Worm (Caenorhabditis elegans) whole organism, L2 larva: ENCODE results near the gene ttr-46.

Experiments
- Y55F3AM.14 ChIP-seq: fragments of 200-800 bp; sonication (Bioruptor generic); optimal IDR thresholded peaks from 2 replicates; lab custom pipeline; 2018; ENCODE audit warnings: mild to moderate bottlenecking, missing genetic modification characterization, missing compliant biosample characterization
- ZK546.5 ChIP-seq: sonication (generic microtip); optimal IDR thresholded peaks from 2 replicates; lab custom pipeline; 2017; ENCODE audit warnings: missing biosample characterization, missing genetic modification characterization
- aly-2 ChIP-seq: fragments of 150-350 bp; optimal IDR thresholded peaks from 2 replicates; lab custom pipeline; 2014; ENCODE audit warnings: missing biosample characterization, missing genetic modification characterization
- blmp-1 ChIP-seq: sonication (generic microtip); optimal IDR thresholded peaks from 2 replicates; lab custom pipeline; 2017; ENCODE audit warnings: missing genetic modification characterization, mild to moderate bottlenecking, missing compliant biosample characterization, antibody characterized with exemption, moderate library complexity; ENCODE audit not compliant: insufficient read depth
- egl-27 ChIP-seq: sonication (generic microtip); optimal IDR thresholded peaks from 3 replicates; lab custom pipeline; 2017; ENCODE audit warnings: missing biosample characterization, missing genetic modification reagents, missing genetic modification characterization
- elt-3 ChIP-seq: sonication (generic microtip); optimal IDR thresholded peaks from 2 replicates; lab custom pipeline; 2017; ENCODE audit warnings: missing biosample characterization, missing genetic modification characterization
- fos-1 ChIP-seq: fragments of 150-350 bp; optimal IDR thresholded peaks from 2 replicates; lab custom pipeline; 2014; ENCODE audit warnings: missing biosample characterization, missing genetic modification characterization
- gmeb-1 ChIP-seq: fragments of 150-350 bp; optimal IDR thresholded peaks from 2 replicates; lab custom pipeline; 2014; ENCODE audit warnings: missing biosample characterization, missing genetic modification characterization
- nhr-11 ChIP-seq: fragments of 150-350 bp; optimal IDR thresholded peaks from 2 replicates; lab custom pipeline; 2014; ENCODE audit warnings: missing biosample characterization, missing genetic modification characterization
- nhr-237 ChIP-seq: fragments of 150-350 bp; optimal IDR thresholded peaks from 2 replicates; lab custom pipeline; 2014; ENCODE audit warnings: missing biosample characterization, missing genetic modification characterization
- nhr-77 ChIP-seq: fragments of 150-350 bp; optimal IDR thresholded peaks from 2 replicates; lab custom pipeline; 2014; ENCODE audit warnings: missing biosample characterization, missing genetic modification characterization
- unc-62 ChIP-seq: fragments of 150-350 bp; optimal IDR thresholded peaks from 2 replicates; lab custom pipeline; 2014; ENCODE audit warnings: missing biosample characterization, missing genetic modification reagents, missing genetic modification characterization
- ztf-4 ChIP-seq: fragments of 150-350 bp; optimal IDR thresholded peaks from 2 replicates; lab custom pipeline; 2014; ENCODE audit warnings: missing biosample characterization, missing genetic modification characterization

ce11 chrV:9965891-9966290 is 14.9 kb downstream of the ttr-46 start:
- TF ChIP-seq elt-3 (tag; lab: Kevin White, UChicago) (no peak), aly-2 (tag; lab: Kevin White, UChicago) (no peak), nhr-237 (no peak), gmeb-1 (tag; lab: Kevin White, UChicago) (no peak), ztf-4 (tag; lab: Kevin White, UChicago) (no peak), nhr-77 (tag; lab: Kevin White, UChicago) (no peak), Y55F3AM.14 (no peak), nhr-11 (tag; lab: Kevin White, UChicago) (no peak), blmp-1 (tag; lab: Kevin White, UChicago) (no peak), ZK546.5 (tag; lab: Kevin White, UChicago) (no peak), unc-62 (no peak), fos-1 (tag; lab: Kevin White, UChicago) (no peak), egl-27 (tag; lab: Kevin White, UChicago) (no peak)
